Worm (Caenorhabditis elegans): Measurements from ENCODE around the gene asp-19.

DNA sequence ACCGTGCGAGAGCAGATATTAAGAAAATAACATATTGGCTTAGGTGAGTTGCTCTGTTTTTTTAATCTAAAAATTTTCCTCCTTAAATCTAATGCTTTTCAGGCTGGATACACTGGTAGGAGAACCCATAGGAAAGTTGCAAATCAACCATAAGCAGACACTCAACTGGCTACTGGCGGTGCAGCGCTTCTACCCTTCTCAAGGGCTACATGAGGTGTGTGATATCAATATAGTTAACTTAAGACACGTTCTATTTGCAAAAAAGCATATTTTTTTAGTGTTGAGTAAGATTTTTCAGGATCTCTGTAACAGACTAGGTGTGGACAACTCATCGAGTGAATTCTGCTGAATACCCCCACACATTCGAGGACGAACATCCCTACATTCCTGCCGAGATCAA lies 21.2 kb downstream of the asp-19 start:
- TF ChIP-seq F13H6.1 (tag; optimal IDR thresholded peaks at IDR 0.05) (no peak), ceh-30 (tag; optimal IDR thresholded peaks at IDR 0.05) (no peak), nhr-11 (tag; optimal IDR thresholded peaks at IDR 0.05) (no peak)
